Worm (Caenorhabditis elegans) whole organism, L4/young adult: ENCODE results near the gene F31B9.3.

Experiments
- W03F9.2 ChIP-seq: fragments of 150-350 bp; optimal IDR thresholded peaks from 2 replicates; lab custom pipeline; 2014; ENCODE audit warnings: missing biosample characterization, missing genetic modification characterization
- dao-5 ChIP-seq: sonication (generic microtip); optimal IDR thresholded peaks from 2 replicates; lab custom pipeline; 2016; ENCODE audit warnings: missing genotype, missing genetic modification characterization, moderate library complexity, missing compliant biosample characterization
- him-1 ChIP-seq: sonication (generic microtip); optimal IDR thresholded peaks from 2 replicates; lab custom pipeline; 2016; ENCODE audit warnings: missing genotype, missing genetic modification reagents, missing genetic modification characterization, missing compliant biosample characterization

DNA sequence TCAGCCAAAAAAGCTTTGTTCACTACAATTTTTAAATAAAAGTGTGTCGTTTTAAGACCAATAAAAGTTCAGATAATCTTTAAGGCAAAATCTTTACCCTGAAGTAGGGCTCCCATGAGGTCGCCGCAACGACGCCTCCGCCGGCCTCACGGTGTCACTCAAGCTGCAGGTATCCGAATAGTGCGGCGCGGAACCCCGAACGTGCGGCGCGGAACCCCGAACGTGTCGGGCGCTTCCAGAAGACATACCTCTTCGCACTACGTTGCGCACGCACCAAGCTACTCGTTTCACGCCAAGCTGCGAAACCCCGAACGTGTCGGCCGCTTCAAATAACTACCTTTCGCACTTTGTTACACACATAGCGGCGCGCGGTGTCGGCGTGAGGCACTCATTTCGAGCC, 10.7 kb upstream of the F31B9.3 start:
- TF ChIP-seq dao-5 = no peak
- no peak for TF ChIP-seq him-1 (tag; lab: Kevin White, UChicago)
- TF ChIP-seq W03F9.2 (tag; lab: Kevin White, UChicago) = no peak
